Fruit fly (Drosophila melanogaster): ENCODE measurements around the gene prt.

The prt gene

DNA sequence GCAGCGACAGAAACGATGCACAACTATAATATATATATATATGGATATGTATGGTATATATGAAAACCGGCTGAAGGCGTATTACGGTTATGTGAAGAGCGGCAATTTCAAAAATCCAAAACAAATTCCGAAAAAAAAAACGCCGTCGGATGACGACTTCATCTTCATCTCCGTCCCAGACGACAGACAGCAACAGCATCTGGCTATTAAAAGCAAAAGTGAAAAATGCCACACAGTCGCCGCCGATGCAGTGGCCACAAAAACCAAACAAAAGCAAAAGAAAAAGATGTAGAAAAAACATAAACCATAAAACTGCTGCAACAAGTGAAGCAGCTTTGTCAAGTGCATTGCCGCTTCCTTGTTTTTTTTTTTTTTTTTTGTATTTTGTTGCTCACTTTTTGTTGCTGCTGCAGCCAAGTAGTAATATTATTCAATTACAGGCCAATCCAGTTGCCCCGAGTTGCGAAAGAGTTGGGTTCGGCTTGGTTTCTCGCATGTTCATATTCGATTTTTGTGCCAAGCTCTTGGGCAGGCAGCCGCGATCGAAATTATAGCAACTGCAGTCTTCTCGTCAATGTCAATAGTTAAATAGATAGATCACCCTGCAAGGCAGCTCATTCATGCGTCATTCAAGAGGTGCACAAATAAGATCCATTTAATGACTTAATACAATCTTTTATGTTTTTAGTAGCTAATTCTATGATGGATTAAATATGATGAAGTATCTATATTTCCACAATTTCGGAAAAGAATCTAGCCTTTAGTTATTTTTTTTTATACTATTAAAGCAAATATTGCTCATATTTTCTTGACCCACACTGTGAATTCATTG is 36.0 kb upstream of the prt start:
- TF ChIP-seq h (GFP tag; optimal IDR thresholded peaks at IDR 0.05), result no peak

DNA sequence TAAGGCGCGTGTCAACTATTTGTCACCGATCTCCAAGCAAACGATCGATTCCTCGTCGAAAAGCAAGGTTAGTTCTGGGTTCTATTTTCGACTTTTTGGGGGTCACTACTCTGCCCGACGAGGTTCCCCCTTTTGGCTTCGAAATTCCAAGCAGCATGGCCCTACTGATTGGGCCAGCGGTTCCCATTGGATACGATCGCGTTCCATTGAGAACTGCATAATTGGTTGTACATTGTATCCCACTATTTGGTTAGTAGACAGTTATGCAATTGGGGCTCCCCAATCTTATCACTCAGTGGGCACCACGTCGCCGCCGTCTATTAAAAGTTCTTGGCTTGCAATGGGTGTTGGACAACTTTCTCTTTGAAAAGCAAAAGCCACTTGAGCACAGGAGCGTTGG is 34.9 kb upstream of the prt start:
- TF ChIP-seq Abd-B (GFP tag; optimal IDR thresholded peaks at IDR 0.05) (no peak), rgr (GFP tag; optimal IDR thresholded peaks at IDR 0.05) (no peak), CG32264 (GFP tag; optimal IDR thresholded peaks at IDR 0.05) (no peak), Mio (GFP tag; optimal IDR thresholded peaks at IDR 0.05) (no peak), HLH106 (tag; optimal IDR thresholded peaks at IDR 0.05) (no peak), CrebA (GFP tag; optimal IDR thresholded peaks at IDR 0.05; ENCODE audit: borderline replicate concordance) (no peak), dl (GFP tag; optimal IDR thresholded peaks at IDR 0.05; ENCODE audit: insufficient read depth in 1 of 2, partially characterized antibody in 2 of 2) (no peak), dmrt93B (GFP tag; optimal IDR thresholded peaks at IDR 0.05) (no peak), Hr83 (GFP tag; optimal IDR thresholded peaks at IDR 0.05; ENCODE audit: poor library complexity, severe bottlenecking) (no peak), fru (GFP tag; optimal IDR thresholded peaks at IDR 0.05) (no peak), woc (GFP tag; optimal IDR thresholded peaks at IDR 0.05) (no peak)

DNA sequence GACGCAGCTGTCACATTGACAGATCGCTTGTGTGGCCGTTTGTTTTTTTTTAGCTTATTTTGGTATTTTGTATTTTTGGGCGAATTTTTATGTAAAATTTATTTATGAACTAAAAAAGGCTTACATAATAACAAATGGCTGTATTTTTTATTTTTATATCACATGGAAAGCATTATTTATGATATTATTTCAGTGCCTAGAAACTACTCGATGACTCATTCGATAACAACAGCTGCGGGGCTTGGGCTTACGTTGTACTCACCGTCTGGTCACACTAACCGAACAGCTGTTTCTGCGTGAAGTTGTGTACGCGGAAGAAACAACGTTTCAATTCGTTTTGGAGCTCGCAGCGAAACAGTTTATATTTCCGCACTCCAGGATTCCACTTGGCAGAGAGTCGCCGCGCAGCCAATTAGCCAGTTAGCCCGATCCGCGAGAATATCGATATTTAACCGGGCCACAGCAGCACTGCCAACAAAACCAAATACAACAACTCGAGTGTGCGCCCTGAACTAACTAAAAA is 34.2 kb upstream of the prt start, which contains the start of the genes Hmgcr and Rpn9:
Gene Hmgcr, plus strand, starts transcription at position 335 of the 523 bp plus-strand sequence.
Gene Rpn9, minus strand, starts transcription at position 473 of the 523 bp plus-strand sequence.
- TF ChIP-seq fru (GFP tag; optimal IDR thresholded peaks at IDR 0.05), result peak; percentile 10
- TF ChIP-seq tai (GFP tag; optimal IDR thresholded peaks at IDR 0.05), result peak; percentile 6
- peak; percentile 36 for TF ChIP-seq h (GFP tag; optimal IDR thresholded peaks at IDR 0.05)
- no peak for TF ChIP-seq Rel (GFP tag; optimal IDR thresholded peaks at IDR 0.05)
- TF ChIP-seq Rel (tag; optimal IDR thresholded peaks at IDR 0.05), result peak; percentile 26
- no peak for TF ChIP-seq Mio (GFP tag; optimal IDR thresholded peaks at IDR 0.05)
- TF ChIP-seq Jra (GFP tag; optimal IDR thresholded peaks at IDR 0.05), result peak; percentile 2
- TF ChIP-seq psq (GFP tag; optimal IDR thresholded peaks at IDR 0.05), result peak; percentile 2
- no peak for TF ChIP-seq sage (GFP tag; optimal IDR thresholded peaks at IDR 0.05)
- peak; percentile 20 for TF ChIP-seq br (GFP tag; optimal IDR thresholded peaks at IDR 0.05)
- peak; percentile 9 for TF ChIP-seq Hnf4 (GFP tag; optimal IDR thresholded peaks at IDR 0.05)
- peak; percentile 28 for TF ChIP-seq Dif (GFP tag; optimal IDR thresholded peaks at IDR 0.05; ENCODE audit: partially characterized antibody)
- no peak for TF ChIP-seq Hr83 (GFP tag; optimal IDR thresholded peaks at IDR 0.05; ENCODE audit: poor library complexity, severe bottlenecking)
- TF ChIP-seq Vsx2 (GFP tag; optimal IDR thresholded peaks at IDR 0.05; ENCODE audit: partially characterized antibody), result peak; percentile 79
- no peak for TF ChIP-seq Hr78 (GFP tag; optimal IDR thresholded peaks at IDR 0.05)

DNA sequence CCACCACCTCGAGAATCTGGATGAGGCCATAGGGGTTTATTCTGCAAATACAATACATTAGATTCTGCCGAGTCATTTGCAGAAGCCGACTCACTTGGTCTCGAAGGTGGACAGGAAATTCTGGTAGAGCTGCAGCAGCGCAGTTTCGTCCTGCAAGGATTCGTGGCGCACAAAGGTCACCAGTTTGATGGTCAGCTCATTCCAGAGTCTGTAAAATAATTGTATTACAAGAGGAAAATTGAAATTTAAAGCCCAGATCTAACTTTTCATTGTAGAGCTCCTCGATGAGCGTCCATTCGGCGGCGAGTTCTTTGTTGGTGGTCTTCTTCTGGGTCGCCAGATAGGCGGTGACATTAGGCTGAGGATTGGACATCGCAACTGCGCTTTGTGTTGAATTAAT is 33.7 kb upstream of the prt start:
- TF ChIP-seq Dfd (GFP tag; optimal IDR thresholded peaks at IDR 0.05), result no peak
- TF ChIP-seq sage (GFP tag; optimal IDR thresholded peaks at IDR 0.05), result no peak
- no peak for TF ChIP-seq CG9705 (GFP tag; optimal IDR thresholded peaks at IDR 0.05)

DNA sequence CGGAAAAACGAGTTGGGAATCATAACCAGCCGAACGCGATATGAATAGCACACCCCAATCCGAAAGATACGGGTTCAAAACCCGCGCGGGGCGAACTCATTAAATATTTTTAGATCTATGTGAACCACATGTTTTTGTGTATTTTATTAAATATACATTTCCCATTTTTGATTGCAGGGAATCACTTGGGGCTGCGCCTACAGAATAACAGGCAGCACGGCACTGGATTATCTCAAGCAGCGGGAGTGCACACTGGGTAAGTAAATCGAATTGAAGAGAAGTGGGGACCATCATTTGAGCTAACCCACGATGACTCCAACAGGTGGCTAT is 31.6 kb upstream of the prt start:
- TF ChIP-seq rgr (GFP tag; optimal IDR thresholded peaks at IDR 0.05) (no peak), Rel (GFP tag; optimal IDR thresholded peaks at IDR 0.05) (no peak), Rel (tag; optimal IDR thresholded peaks at IDR 0.05) (peak; percentile 97), usp (GFP tag; optimal IDR thresholded peaks at IDR 0.05) (no peak), Mio (GFP tag; optimal IDR thresholded peaks at IDR 0.05) (no peak), CG9705 (GFP tag; optimal IDR thresholded peaks at IDR 0.05) (no peak), psq (GFP tag; optimal IDR thresholded peaks at IDR 0.05) (no peak)

DNA sequence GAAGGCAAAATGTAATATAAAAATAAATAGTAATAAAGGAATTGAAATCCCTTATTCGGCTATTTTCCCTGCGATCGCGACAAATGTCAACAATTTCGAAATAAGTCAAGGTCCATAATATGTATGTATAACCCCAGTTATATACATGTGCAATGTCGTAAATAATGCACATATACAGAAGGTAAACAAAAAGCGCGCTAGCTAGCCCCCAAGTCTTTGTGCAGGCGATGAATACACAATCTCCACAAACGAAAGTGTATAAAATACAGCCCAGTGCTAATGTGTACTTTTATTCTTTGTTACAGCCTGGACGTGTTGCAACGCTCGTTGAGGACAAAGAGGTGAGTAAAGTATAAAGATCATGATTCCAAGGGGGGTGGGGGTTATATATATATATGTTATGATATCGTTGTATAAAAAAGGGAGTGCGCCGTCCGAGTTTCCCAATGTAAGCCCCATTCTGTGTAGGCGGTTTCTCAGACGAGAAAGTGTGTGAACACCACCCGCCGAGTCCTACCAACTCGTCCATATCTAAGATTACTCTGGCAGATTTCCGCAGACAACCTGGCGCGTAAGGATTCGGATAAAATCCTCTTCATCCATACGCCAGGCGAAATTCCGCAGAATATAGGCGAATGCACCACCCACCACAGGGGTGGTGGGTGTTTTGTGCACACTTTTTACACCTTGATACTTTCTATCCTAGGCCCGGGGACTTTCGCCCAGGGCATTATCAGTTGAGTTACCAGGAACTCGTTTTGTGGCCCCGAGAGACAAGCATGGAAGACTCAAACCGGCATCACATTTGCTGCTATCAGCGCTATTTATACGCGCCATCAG is 31.0 kb upstream of the prt start:
- TF ChIP-seq Hr78 (GFP tag; optimal IDR thresholded peaks at IDR 0.05), result no peak
- TF ChIP-seq h (GFP tag; optimal IDR thresholded peaks at IDR 0.05), result peak; percentile 40
- peak; percentile 9 for TF ChIP-seq Sp1 (GFP tag; optimal IDR thresholded peaks at IDR 0.05)
- no peak for TF ChIP-seq jim (GFP tag; optimal IDR thresholded peaks at IDR 0.05)
- TF ChIP-seq dl (GFP tag; optimal IDR thresholded peaks at IDR 0.05; ENCODE audit: insufficient read depth in 1 of 2, partially characterized antibody in 2 of 2), result no peak
- TF ChIP-seq CG32264 (GFP tag; optimal IDR thresholded peaks at IDR 0.05), result no peak
- TF ChIP-seq foxo (GFP tag; optimal IDR thresholded peaks at IDR 0.05), result peak in 1 of 2 experiments; percentile 15
- no peak for TF ChIP-seq tai (GFP tag; optimal IDR thresholded peaks at IDR 0.05)
- TF ChIP-seq dmrt93B (GFP tag; optimal IDR thresholded peaks at IDR 0.05), result no peak
- peak; percentile 14 for TF ChIP-seq fru (GFP tag; optimal IDR thresholded peaks at IDR 0.05)
- TF ChIP-seq Vsx2 (GFP tag; optimal IDR thresholded peaks at IDR 0.05; ENCODE audit: partially characterized antibody), result no peak
- TF ChIP-seq psq (GFP tag; optimal IDR thresholded peaks at IDR 0.05), result no peak
- TF ChIP-seq HLH106 (tag; optimal IDR thresholded peaks at IDR 0.05), result peak; percentile 8
- peak; percentile 40 for TF ChIP-seq Dif (GFP tag; optimal IDR thresholded peaks at IDR 0.05; ENCODE audit: partially characterized antibody)
- no peak for TF ChIP-seq CrebA (GFP tag; optimal IDR thresholded peaks at IDR 0.05; ENCODE audit: borderline replicate concordance)
- no peak for TF ChIP-seq usp (GFP tag; optimal IDR thresholded peaks at IDR 0.05)
- no peak for TF ChIP-seq GATAd (GFP tag; optimal IDR thresholded peaks at IDR 0.05)
- peak; percentile 52 for TF ChIP-seq brk (GFP tag; optimal IDR thresholded peaks at IDR 0.05)
- TF ChIP-seq Mio (GFP tag; optimal IDR thresholded peaks at IDR 0.05), result no peak
- TF ChIP-seq Jra (GFP tag; optimal IDR thresholded peaks at IDR 0.05), result no peak
- TF ChIP-seq Hr83 (GFP tag; optimal IDR thresholded peaks at IDR 0.05; ENCODE audit: poor library complexity, severe bottlenecking), result no peak
- TF ChIP-seq N (GFP tag; optimal IDR thresholded peaks at IDR 0.05), result no peak
- peak; percentile 14 for TF ChIP-seq br (GFP tag; optimal IDR thresholded peaks at IDR 0.05)
